Fruit fly (Drosophila melanogaster) whole organism, adult: ENCODE measurements around the gene CG5440.

ENCODE experiments used
- CG11617 ChIP-seq: fragments of 200-800 bp; sonication (Bioruptor generic); optimal IDR thresholded peaks from 2 replicates; lab custom pipeline; 2017; ENCODE audit warnings: mild to moderate bottlenecking, missing biosample characterization, missing genetic modification reagents, missing genetic modification characterization
- CG12768 ChIP-seq: fragments of 200-800 bp; sonication (Bioruptor generic); optimal IDR thresholded peaks from 2 replicates; lab custom pipeline; 2017; ENCODE audit warnings: missing biosample characterization, missing genetic modification characterization, mild to moderate bottlenecking, moderate library complexity, missing genetic modification reagents
- CG14711 ChIP-seq: fragments of 200-800 bp; sonication (Bioruptor generic); optimal IDR thresholded peaks from 2 replicates; lab custom pipeline; 2018; ENCODE audit warnings: missing biosample characterization, mild to moderate bottlenecking, missing genetic modification characterization, moderate library complexity
- CG1620 ChIP-seq: fragments of 200-800 bp; sonication (Bioruptor generic); optimal IDR thresholded peaks from 2 replicates; lab custom pipeline; 2016; ENCODE audit warnings: missing biosample characterization, missing genetic modification characterization
- CG33017 ChIP-seq: fragments of 200-800 bp; sonication (Bioruptor generic); optimal IDR thresholded peaks from 2 replicates; lab custom pipeline; 2018; ENCODE audit warnings: missing biosample characterization, mild to moderate bottlenecking, missing genetic modification characterization, moderate library complexity
- CG5204 ChIP-seq: fragments of 200-800 bp; sonication (Bioruptor generic); optimal IDR thresholded peaks from 2 replicates; lab custom pipeline; 2016; ENCODE audit warnings: missing biosample characterization, missing genetic modification characterization
- CG7045 ChIP-seq: fragments of 200-800 bp; sonication (Bioruptor generic); optimal IDR thresholded peaks from 2 replicates; lab custom pipeline; 2017; ENCODE audit warnings: missing biosample characterization, mild to moderate bottlenecking, missing genetic modification characterization
- CG7101 ChIP-seq: fragments of 200-800 bp; sonication (Bioruptor generic); optimal IDR thresholded peaks from 2 replicates; lab custom pipeline; 2018; ENCODE audit warnings: missing biosample characterization, mild to moderate bottlenecking, missing genetic modification characterization, moderate library complexity
- Clk ChIP-seq: fragments of 200-800 bp; sonication (Bioruptor generic); optimal IDR thresholded peaks from 2 replicates; lab custom pipeline; 2017; ENCODE audit warnings: missing biosample characterization, missing genetic modification characterization
- Crg-1 ChIP-seq: fragments of 200-800 bp; sonication (Bioruptor generic); optimal IDR thresholded peaks from 2 replicates; lab custom pipeline; 2016; ENCODE audit warnings: missing biosample characterization, missing genetic modification characterization
- Hr96 ChIP-seq: fragments of 200-800 bp; sonication (Bioruptor generic); optimal IDR thresholded peaks from 2 replicates; lab custom pipeline; 2016; ENCODE audit warnings: missing biosample characterization, missing genetic modification characterization
- Mnt ChIP-seq: fragments of 200-800 bp; sonication (Bioruptor generic); optimal IDR thresholded peaks from 2 replicates; lab custom pipeline; 2016; ENCODE audit warnings: missing biosample characterization, mild to moderate bottlenecking, missing genetic modification characterization
- bab1 ChIP-seq: fragments of 200-800 bp; sonication (Bioruptor generic); optimal IDR thresholded peaks from 3 replicates; lab custom pipeline; 2019; ENCODE audit warnings: missing biosample characterization, mild to moderate bottlenecking, missing genetic modification characterization, moderate library complexity
- cic ChIP-seq: fragments of 200-800 bp; sonication (Bioruptor generic); optimal IDR thresholded peaks from 2 replicates; lab custom pipeline; 2017; ENCODE audit warnings: missing biosample characterization, mild to moderate bottlenecking, missing genetic modification characterization, moderate library complexity
- cnc ChIP-seq, 2 experiments: fragments of >200 bp; optimal IDR thresholded peaks; 2 replicates each; lab custom pipeline; 2017
- kay ChIP-seq: fragments of 200-800 bp; sonication (Bioruptor generic); peaks from one replicate; lab custom pipeline; 2016; ENCODE audit warnings: missing biosample characterization, missing genetic modification characterization, borderline replicate concordance
- ovo ChIP-seq: fragments of 200-800 bp; sonication (Bioruptor generic); optimal IDR thresholded peaks from 2 replicates; lab custom pipeline; 2016; ENCODE audit warnings: missing biosample characterization, missing genetic modification characterization
- pad ChIP-seq: fragments of 200-800 bp; sonication (Bioruptor generic); optimal IDR thresholded peaks from 3 replicates; lab custom pipeline; 2017; ENCODE audit warnings: missing biosample characterization, missing genetic modification characterization, mild to moderate bottlenecking, moderate library complexity, missing genetic modification reagents
- tj ChIP-seq: fragments of 200-800 bp; sonication (Bioruptor generic); optimal IDR thresholded peaks from 3 replicates; lab custom pipeline; 2017; ENCODE audit warnings: missing biosample characterization, mild to moderate bottlenecking, missing genetic modification characterization, moderate library complexity
- toe ChIP-seq: fragments of 200-800 bp; sonication (Bioruptor generic); optimal IDR thresholded peaks from 2 replicates; lab custom pipeline; 2016; ENCODE audit warnings: missing biosample characterization, missing genetic modification characterization

Gene CG5440

DNA sequence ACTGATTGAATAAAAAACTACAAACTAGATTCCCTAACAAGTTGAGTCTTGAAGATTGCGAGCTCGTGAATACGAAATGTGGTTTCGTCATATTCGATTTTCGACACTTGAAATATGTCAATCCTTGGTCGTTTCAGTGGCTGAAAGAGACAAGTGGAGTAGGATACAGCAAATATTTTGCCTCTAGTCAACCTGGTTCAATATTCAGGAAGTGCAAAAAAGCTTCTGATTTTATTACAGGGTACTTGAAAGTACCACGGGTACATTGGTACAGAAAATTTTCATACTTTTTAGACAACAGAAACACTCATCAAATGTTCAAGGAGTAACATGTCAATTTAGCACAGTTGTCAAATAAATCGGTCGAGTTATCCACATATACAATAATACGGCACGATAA is at the start of gene CG5440:
CG5440 (plus strand) TSS at position 301 of the 400 bp plus-strand sequence.
- TF ChIP-seq cnc (optimal IDR thresholded peaks at IDR 0.05; lab: Kevin White, UChicago) (no peak), ovo (GFP tag; lab: Kevin White, UChicago) (no peak)

DNA sequence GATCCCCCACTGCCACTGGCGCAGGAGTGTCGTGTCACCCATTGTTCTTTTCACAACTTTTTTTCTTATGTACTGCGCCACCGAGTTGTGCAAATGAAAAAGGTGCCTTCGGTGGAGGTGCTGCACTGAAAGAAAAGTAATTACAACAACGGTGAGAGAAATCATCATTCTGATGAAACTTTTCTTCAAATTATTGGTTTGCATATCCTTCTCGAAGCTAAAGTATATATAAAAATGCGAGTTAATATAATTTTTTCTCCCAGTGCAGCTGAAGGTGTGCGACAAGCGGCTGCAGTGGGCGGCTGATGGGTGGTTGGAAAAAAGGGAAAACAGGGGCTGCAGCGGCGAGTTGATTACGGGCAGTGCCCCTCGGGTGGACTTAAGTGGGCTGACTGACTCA is 21.6 kb upstream of the CG5440 start:
- TF ChIP-seq tj (GFP tag; lab: Kevin White, UChicago) (no peak), CG5204 (GFP tag; lab: Kevin White, UChicago) (no peak), Crg-1 (no peak), cic (no peak), CG33017 (tag; lab: Kevin White, UChicago) (no peak), ovo (GFP tag; lab: Kevin White, UChicago) (no peak), Mnt (GFP tag; lab: Kevin White, UChicago) (no peak), kay (GFP tag; lab: Kevin White, UChicago) (no peak), bab1 (GFP tag; lab: Kevin White, UChicago) (no peak), CG1620 (GFP tag; lab: Kevin White, UChicago) (no peak), Hr96 (GFP tag; lab: Kevin White, UChicago) (no peak), pad (no peak), CG12768 (no peak), cnc (optimal IDR thresholded peaks at IDR 0.05; lab: Kevin White, UChicago) (no peak), CG11617 (GFP tag; lab: Kevin White, UChicago) (no peak)

DNA sequence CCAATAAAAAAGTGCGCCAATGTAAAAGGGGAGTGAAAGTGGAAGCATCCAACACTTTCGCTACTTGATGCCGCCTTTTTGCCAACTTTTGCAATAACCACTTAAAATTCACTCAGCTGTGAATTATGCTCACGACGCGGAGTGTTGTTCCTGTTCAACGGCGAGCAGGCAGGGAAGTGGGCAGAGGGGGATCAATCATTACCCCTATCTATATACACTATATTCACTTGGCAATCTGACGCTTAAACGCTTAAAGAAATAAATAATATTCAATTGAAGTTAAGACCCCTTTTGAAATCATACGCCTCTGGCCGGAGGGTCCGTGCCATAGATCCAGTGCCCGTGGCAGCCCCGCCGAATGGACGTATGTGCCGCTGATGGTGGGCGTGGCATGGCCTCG is 18.6 kb upstream of the CG5440 start:
- no peak for TF ChIP-seq ovo (GFP tag; lab: Kevin White, UChicago)
- no peak for TF ChIP-seq CG14711 (tag; lab: Kevin White, UChicago)
- TF ChIP-seq cnc (optimal IDR thresholded peaks at IDR 0.05; lab: Kevin White, UChicago), result no peak

DNA sequence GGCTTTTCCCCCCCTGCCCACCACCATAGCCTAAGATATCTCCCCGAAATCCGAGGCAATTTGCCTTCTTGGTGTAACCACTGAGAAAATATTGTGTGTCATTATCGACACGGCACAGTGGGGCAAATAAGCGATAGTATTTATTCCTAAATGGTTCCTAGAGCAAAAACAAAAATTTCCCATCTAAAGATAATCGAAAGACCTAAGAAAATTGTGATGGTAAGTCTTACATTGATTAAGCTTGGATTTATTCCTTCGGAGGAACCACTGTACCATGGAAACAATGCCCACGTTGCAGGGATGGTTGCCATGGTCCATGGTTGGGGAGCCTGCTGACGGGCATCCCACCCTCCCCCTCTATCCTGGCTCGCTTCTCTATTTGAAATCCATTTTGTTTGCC is 17.5 kb upstream of the CG5440 start:
- TF ChIP-seq CG1620 (GFP tag; lab: Kevin White, UChicago), result no peak
- no peak for TF ChIP-seq CG7101 (tag; lab: Kevin White, UChicago)
- TF ChIP-seq cic, result no peak
- no peak for TF ChIP-seq Hr96 (GFP tag; lab: Kevin White, UChicago)
- TF ChIP-seq Mnt (GFP tag; lab: Kevin White, UChicago), result no peak
- no peak for TF ChIP-seq CG33017 (tag; lab: Kevin White, UChicago)
- TF ChIP-seq CG7045, result no peak
- no peak for TF ChIP-seq ovo (GFP tag; lab: Kevin White, UChicago)
- TF ChIP-seq pad, result no peak
- no peak for TF ChIP-seq bab1 (GFP tag; lab: Kevin White, UChicago)
- TF ChIP-seq tj (GFP tag; lab: Kevin White, UChicago), result no peak
- TF ChIP-seq kay (GFP tag; lab: Kevin White, UChicago), result no peak
- no peak for TF ChIP-seq Crg-1
- no peak for TF ChIP-seq toe (GFP tag; lab: Kevin White, UChicago)
- TF ChIP-seq CG12768, result no peak
- no peak for TF ChIP-seq Clk (GFP tag; lab: Kevin White, UChicago)
- TF ChIP-seq CG14711 (tag; lab: Kevin White, UChicago), result no peak

DNA sequence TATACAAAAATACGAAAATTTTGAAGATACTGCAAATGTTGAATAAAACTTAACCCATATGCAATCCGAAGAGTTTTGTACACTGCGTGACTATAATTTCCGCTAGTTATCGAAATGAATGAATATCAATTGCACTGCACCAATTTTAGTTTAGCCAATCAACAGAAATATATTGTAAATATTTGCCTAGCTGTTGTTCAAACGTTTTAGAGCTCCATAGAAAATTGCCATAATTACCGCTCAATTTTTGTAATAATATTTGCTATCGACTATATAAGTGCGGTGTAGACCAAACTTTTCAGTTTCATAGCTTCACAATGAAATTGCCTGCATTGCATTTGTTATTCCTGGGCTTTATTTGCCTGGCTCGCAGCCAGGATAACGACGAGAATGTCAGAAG is 5.1 kb upstream of the CG5440 start, which contains the start of gene a5:
a5 (plus strand) TSS at position 301 of the 400 bp plus-strand sequence.
- TF ChIP-seq bab1 (GFP tag; lab: Kevin White, UChicago), result no peak
- no peak for TF ChIP-seq Hr96 (GFP tag; lab: Kevin White, UChicago)
- no peak for TF ChIP-seq CG7045
- TF ChIP-seq Clk (GFP tag; lab: Kevin White, UChicago), result no peak
- no peak for TF ChIP-seq Mnt (GFP tag; lab: Kevin White, UChicago)
- no peak for TF ChIP-seq cic
- TF ChIP-seq toe (GFP tag; lab: Kevin White, UChicago), result no peak
- TF ChIP-seq CG11617 (GFP tag; lab: Kevin White, UChicago), result no peak
- no peak for TF ChIP-seq tj (GFP tag; lab: Kevin White, UChicago)
- TF ChIP-seq pad, result no peak
- no peak for TF ChIP-seq cnc (optimal IDR thresholded peaks at IDR 0.05; lab: Kevin White, UChicago)
- TF ChIP-seq CG14711 (tag; lab: Kevin White, UChicago), result no peak
- no peak for TF ChIP-seq CG12768
- no peak for TF ChIP-seq CG5204 (GFP tag; lab: Kevin White, UChicago)
- no peak for TF ChIP-seq kay (GFP tag; lab: Kevin White, UChicago)
- no peak for TF ChIP-seq ovo (GFP tag; lab: Kevin White, UChicago)
- no peak for TF ChIP-seq CG33017 (tag; lab: Kevin White, UChicago)
- TF ChIP-seq CG1620 (GFP tag; lab: Kevin White, UChicago), result no peak

DNA sequence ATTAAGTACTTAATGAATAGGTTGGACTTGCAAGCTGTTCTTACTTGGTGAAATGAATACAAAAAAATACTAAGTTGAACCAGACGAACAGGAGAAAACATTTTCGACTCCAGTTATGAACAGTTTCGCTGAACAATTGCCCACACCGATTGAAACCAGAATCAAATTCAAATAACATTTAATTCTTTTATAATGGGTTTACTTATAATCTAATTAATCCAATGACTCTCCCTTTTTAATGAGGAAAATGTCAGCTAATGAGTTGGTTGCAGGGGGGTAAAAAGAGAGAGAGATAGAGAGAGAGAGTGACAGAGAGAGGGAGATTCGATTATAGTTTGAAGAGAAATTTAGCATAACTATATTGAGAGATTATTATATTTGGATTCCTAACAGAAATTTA is 8.1 kb downstream of the CG5440 start, which contains the start of gene CG33923:
CG33923 (minus strand) TSS at position 101 of the 400 bp plus-strand sequence.
- TF ChIP-seq Mnt (GFP tag; lab: Kevin White, UChicago) (no peak), Clk (GFP tag; lab: Kevin White, UChicago) (no peak), CG1620 (GFP tag; lab: Kevin White, UChicago) (no peak), kay (GFP tag; lab: Kevin White, UChicago) (no peak), CG12768 (no peak), bab1 (GFP tag; lab: Kevin White, UChicago) (no peak), CG33017 (tag; lab: Kevin White, UChicago) (no peak), cnc (optimal IDR thresholded peaks at IDR 0.05; lab: Kevin White, UChicago) (no peak), toe (GFP tag; lab: Kevin White, UChicago) (no peak), CG7101 (tag; lab: Kevin White, UChicago) (no peak), ovo (GFP tag; lab: Kevin White, UChicago) (no peak), cic (no peak), CG14711 (tag; lab: Kevin White, UChicago) (no peak), Hr96 (GFP tag; lab: Kevin White, UChicago) (no peak), CG5204 (GFP tag; lab: Kevin White, UChicago) (no peak)
